Worm (Caenorhabditis elegans): ENCODE measurements around the gene npr-8.

- TF ChIP-seq somi-1 (GFP tag; optimal IDR thresholded peaks at IDR 0.05) = no peak
- no peak for TF ChIP-seq Y56A3A.18 (GFP tag; IDR thresholded peaks at IDR 0.05)
- no peak for TF ChIP-seq hsf-1 (GFP tag; IDR thresholded peaks at IDR 0.05)
- TF ChIP-seq F52B5.7 (tag; optimal IDR thresholded peaks at IDR 0.05) = no peak
- TF ChIP-seq dox-1 (GFP tag; IDR thresholded peaks at IDR 0.05) = no peak
- no peak for TF ChIP-seq sptf-2 (GFP tag; optimal IDR thresholded peaks at IDR 0.05)
- no peak for TF ChIP-seq pha-4 (tag; optimal IDR thresholded peaks at IDR 0.05)
- TF ChIP-seq Y53F4B.3 (GFP tag; IDR thresholded peaks at IDR 0.05) = no peak
- no peak for TF ChIP-seq ama-1 (optimal IDR thresholded peaks at IDR 0.05)
- TF ChIP-seq ama-1 (GFP tag; optimal IDR thresholded peaks at IDR 0.05) = no peak
Measured at ce11 chrX:7424813-7425212, 47.7 kb downstream of the npr-8 start, which contains the start of gene mnm-2.
